Fruit fly (Drosophila melanogaster) whole organism, embryonic: ENCODE data around the gene ast.

ENCODE experiments used
- Abd-B ChIP-seq: fragments of 200-800 bp; sonication (Bioruptor generic); optimal IDR thresholded peaks from 2 replicates; lab custom pipeline; 2018; ENCODE audit warnings: missing biosample characterization, mild to moderate bottlenecking, missing genetic modification characterization, moderate library complexity
- Asciz ChIP-seq: fragments of 200-800 bp; sonication (Bioruptor generic); optimal IDR thresholded peaks from 2 replicates; lab custom pipeline; 2017; ENCODE audit warnings: missing biosample characterization, mild to moderate bottlenecking, missing genetic modification characterization, missing genetic modification reagents
- Blimp-1 ChIP-seq: fragments of 200-800 bp; sonication (Bioruptor generic); optimal IDR thresholded peaks from 3 replicates; lab custom pipeline; 2018; ENCODE audit warnings: missing biosample characterization, missing genetic modification characterization, mild to moderate bottlenecking, moderate library complexity, missing genetic modification reagents
- CG10274 ChIP-seq: fragments of 200-800 bp; sonication (Bioruptor generic); optimal IDR thresholded peaks from 3 replicates; lab custom pipeline; 2017; ENCODE audit warnings: missing biosample characterization, mild to moderate bottlenecking, missing genetic modification characterization
- CG10431 ChIP-seq: fragments of 200-800 bp; sonication (Bioruptor generic); optimal IDR thresholded peaks from 3 replicates; lab custom pipeline; 2018; ENCODE audit warnings: missing biosample characterization, mild to moderate bottlenecking, missing genetic modification characterization
- CG10462 ChIP-seq: fragments of 200-800 bp; sonication (Bioruptor generic); optimal IDR thresholded peaks from 2 replicates; lab custom pipeline; 2016; ENCODE audit warnings: missing biosample characterization, missing genetic modification characterization
- CG11247 ChIP-seq: fragments of 200-800 bp; sonication (Bioruptor generic); IDR thresholded peaks from 2 replicates; pipeline ENCODE4 v1.3.6; 2022; ENCODE audit warnings: missing biosample characterization, missing genetic modification characterization
- CG12071 ChIP-seq: fragments of 200-800 bp; sonication (Bioruptor generic); optimal IDR thresholded peaks from 3 replicates; lab custom pipeline; 2018; ENCODE audit warnings: missing biosample characterization, mild to moderate bottlenecking, missing genetic modification characterization
- CG12769 ChIP-seq: fragments of 200-800 bp; sonication (Bioruptor generic); optimal IDR thresholded peaks from 2 replicates; lab custom pipeline; 2019; ENCODE audit warnings: missing biosample characterization, mild to moderate bottlenecking, missing genetic modification characterization, moderate library complexity
- CG15479 ChIP-seq: fragments of 200-800 bp; sonication (Bioruptor generic); optimal IDR thresholded peaks from 3 replicates; lab custom pipeline; 2019; ENCODE audit warnings: missing biosample characterization, mild to moderate bottlenecking, missing genetic modification characterization, moderate library complexity
- CG17186 ChIP-seq: fragments of 200-800 bp; sonication (Bioruptor generic); optimal IDR thresholded peaks from 3 replicates; lab custom pipeline; 2017; ENCODE audit warnings: missing biosample characterization, missing genetic modification reagents, missing genetic modification characterization
- CG17328 ChIP-seq: fragments of 200-800 bp; sonication (Bioruptor generic); IDR thresholded peaks from 2 replicates; pipeline ENCODE4 v1.3.6; 2022; ENCODE audit warnings: missing biosample characterization, missing genetic modification characterization
- CG17612 ChIP-seq: fragments of 200-800 bp; sonication (Bioruptor generic); IDR thresholded peaks from 2 replicates; pipeline ENCODE4 v1.3.6; 2022; ENCODE audit warnings: missing biosample characterization, missing genetic modification characterization
- CG18262 ChIP-seq: fragments of 200-800 bp; optimal IDR thresholded peaks from 3 replicates; lab custom pipeline; 2019; ENCODE audit warnings: missing biosample characterization, mild to moderate bottlenecking, missing genetic modification characterization, moderate library complexity
- CG31441 ChIP-seq: fragments of 200-800 bp; sonication (Bioruptor generic); IDR thresholded peaks from 2 replicates; pipeline ENCODE4 v1.3.6; 2022; ENCODE audit warnings: missing biosample characterization, missing genetic modification characterization
- CG34376 ChIP-seq: fragments of 200-800 bp; sonication (Bioruptor generic); optimal IDR thresholded peaks from 2 replicates; lab custom pipeline; 2018; ENCODE audit warnings: missing biosample characterization, mild to moderate bottlenecking, missing genetic modification characterization
- CG34422 ChIP-seq: fragments of 200-800 bp; sonication (Bioruptor generic); IDR thresholded peaks from 3 replicates; pipeline ENCODE4 v1.3.6; 2022; ENCODE audit warnings: missing biosample characterization, missing genetic modification characterization
- CG8944 ChIP-seq: fragments of 200-800 bp; sonication (Bioruptor generic); optimal IDR thresholded peaks from 3 replicates; lab custom pipeline; 2016; ENCODE audit warnings: missing biosample characterization, missing genetic modification characterization
- Drgx ChIP-seq: fragments of 200-800 bp; sonication (Bioruptor generic); IDR thresholded peaks from 2 replicates; pipeline ENCODE4 v1.3.6; 2022; ENCODE audit warnings: missing biosample characterization, missing genetic modification characterization
- ERR ChIP-seq: fragments of 200-800 bp; sonication (Bioruptor generic); optimal IDR thresholded peaks from 2 replicates; lab custom pipeline; 2016; ENCODE audit warnings: missing biosample characterization, missing genetic modification characterization
- GATAe ChIP-seq: fragments of 200-800 bp; sonication (Bioruptor generic); conservative IDR thresholded peaks from 2 replicates; pipeline ENCODE4 v1.3.6; 2022; ENCODE audit warnings: missing biosample characterization, missing genetic modification characterization
- Hey ChIP-seq: fragments of 200-800 bp; sonication (Bioruptor generic); optimal IDR thresholded peaks from 3 replicates; lab custom pipeline; 2018; ENCODE audit warnings: missing biosample characterization, mild to moderate bottlenecking, missing genetic modification characterization
- Hmr ChIP-seq: fragments of 200-800 bp; sonication (Bioruptor generic); optimal IDR thresholded peaks from 3 replicates; lab custom pipeline; 2017; ENCODE audit warnings: mild to moderate bottlenecking, missing biosample characterization, missing genetic modification reagents, missing genetic modification characterization
- Med ChIP-seq: fragments of 200-800 bp; sonication (Bioruptor generic); peaks from one replicate; lab custom pipeline; 2016; ENCODE audit warnings: missing biosample characterization, missing genetic modification characterization, mild to moderate bottlenecking, inconsistent platforms, moderate library complexity
- NK7.1 ChIP-seq: fragments of 200-800 bp; sonication (Bioruptor generic); optimal IDR thresholded peaks from 3 replicates; lab custom pipeline; 2016; ENCODE audit warnings: missing biosample characterization, missing genetic modification characterization
- Ravus ChIP-seq: fragments of 200-800 bp; sonication (Bioruptor generic); IDR thresholded peaks from 2 replicates; pipeline ENCODE4 v1.3.6; 2022; ENCODE audit warnings: missing biosample characterization, missing genetic modification characterization
- Ssrp ChIP-seq: fragments of 200-800 bp; sonication (Bioruptor generic); optimal IDR thresholded peaks from 2 replicates; lab custom pipeline; 2018; ENCODE audit warnings: missing biosample characterization, mild to moderate bottlenecking, missing genetic modification characterization, moderate library complexity
- Xrp1 ChIP-seq: fragments of 200-800 bp; sonication (Bioruptor generic); IDR thresholded peaks from 2 replicates; pipeline ENCODE4 v1.3.6; 2022; ENCODE audit warnings: missing biosample characterization, missing genetic modification characterization
- bab2 ChIP-seq: fragments of 200-800 bp; sonication (Bioruptor generic); optimal IDR thresholded peaks from 2 replicates; lab custom pipeline; 2016; ENCODE audit warnings: missing biosample characterization, missing genetic modification characterization
- crol ChIP-seq: fragments of 200-800 bp; sonication (Bioruptor generic); IDR thresholded peaks from 2 replicates; pipeline ENCODE4 v1.3.6; 2022; ENCODE audit warnings: missing biosample characterization, missing genetic modification characterization
- cwo ChIP-seq: fragments of 200-800 bp; sonication (Bioruptor generic); optimal IDR thresholded peaks from 3 replicates; lab custom pipeline; 2017; ENCODE audit warnings: missing biosample characterization, missing genetic modification characterization, mild to moderate bottlenecking, moderate library complexity, missing genetic modification reagents
- dan ChIP-seq: fragments of 200-800 bp; sonication (Bioruptor generic); IDR thresholded peaks from 2 replicates; pipeline ENCODE4 v1.3.6; 2022; ENCODE audit warnings: missing biosample characterization, missing genetic modification characterization
- exex ChIP-seq: fragments of 200-800 bp; sonication (Bioruptor generic); optimal IDR thresholded peaks from 4 replicates; lab custom pipeline; 2018; ENCODE audit warnings: missing biosample characterization, mild to moderate bottlenecking, missing genetic modification characterization, moderate library complexity
- gcm ChIP-seq: fragments of 200-800 bp; sonication (Bioruptor generic); optimal IDR thresholded peaks from 2 replicates; lab custom pipeline; 2019; ENCODE audit warnings: missing biosample characterization, mild to moderate bottlenecking, missing genetic modification characterization, moderate library complexity
- grau ChIP-seq: fragments of 200-800 bp; optimal IDR thresholded peaks from 3 replicates; lab custom pipeline; 2019; ENCODE audit warnings: missing biosample characterization, mild to moderate bottlenecking, missing genetic modification characterization, moderate library complexity
- grn ChIP-seq: fragments of 200-800 bp; sonication (Bioruptor generic); optimal IDR thresholded peaks from 3 replicates; lab custom pipeline; 2017; ENCODE audit warnings: missing biosample characterization, missing genetic modification characterization
- jigr1 ChIP-seq: fragments of 200-800 bp; sonication (Bioruptor generic); IDR thresholded peaks from 3 replicates; pipeline ENCODE4 v1.3.6; 2022; ENCODE audit warnings: missing biosample characterization, missing genetic modification characterization
- mirr ChIP-seq: fragments of 200-800 bp; sonication (Bioruptor generic); optimal IDR thresholded peaks from 3 replicates; lab custom pipeline; 2018; ENCODE audit warnings: missing biosample characterization, mild to moderate bottlenecking, missing genetic modification characterization
- rib ChIP-seq: fragments of 200-800 bp; sonication (Bioruptor generic); IDR thresholded peaks from 2 replicates; pipeline ENCODE4 v1.3.6; 2022; ENCODE audit warnings: missing biosample characterization, missing genetic modification characterization
- sd ChIP-seq: fragments of 200-800 bp; sonication (Bioruptor generic); optimal IDR thresholded peaks from 3 replicates; lab custom pipeline; 2018; ENCODE audit warnings: missing biosample characterization, mild to moderate bottlenecking, missing genetic modification characterization, moderate library complexity
- sna ChIP-seq: fragments of 200-800 bp; sonication (Bioruptor generic); IDR thresholded peaks from 2 replicates; pipeline ENCODE4 v1.3.6; 2022; ENCODE audit warnings: missing biosample characterization, missing genetic modification characterization; ENCODE audit not compliant: partially characterized antibody
- sug ChIP-seq: fragments of 200-800 bp; optimal IDR thresholded peaks from 2 replicates; lab custom pipeline; 2019; ENCODE audit warnings: missing biosample characterization, mild to moderate bottlenecking, missing genetic modification characterization, moderate library complexity

The ast gene

DNA sequence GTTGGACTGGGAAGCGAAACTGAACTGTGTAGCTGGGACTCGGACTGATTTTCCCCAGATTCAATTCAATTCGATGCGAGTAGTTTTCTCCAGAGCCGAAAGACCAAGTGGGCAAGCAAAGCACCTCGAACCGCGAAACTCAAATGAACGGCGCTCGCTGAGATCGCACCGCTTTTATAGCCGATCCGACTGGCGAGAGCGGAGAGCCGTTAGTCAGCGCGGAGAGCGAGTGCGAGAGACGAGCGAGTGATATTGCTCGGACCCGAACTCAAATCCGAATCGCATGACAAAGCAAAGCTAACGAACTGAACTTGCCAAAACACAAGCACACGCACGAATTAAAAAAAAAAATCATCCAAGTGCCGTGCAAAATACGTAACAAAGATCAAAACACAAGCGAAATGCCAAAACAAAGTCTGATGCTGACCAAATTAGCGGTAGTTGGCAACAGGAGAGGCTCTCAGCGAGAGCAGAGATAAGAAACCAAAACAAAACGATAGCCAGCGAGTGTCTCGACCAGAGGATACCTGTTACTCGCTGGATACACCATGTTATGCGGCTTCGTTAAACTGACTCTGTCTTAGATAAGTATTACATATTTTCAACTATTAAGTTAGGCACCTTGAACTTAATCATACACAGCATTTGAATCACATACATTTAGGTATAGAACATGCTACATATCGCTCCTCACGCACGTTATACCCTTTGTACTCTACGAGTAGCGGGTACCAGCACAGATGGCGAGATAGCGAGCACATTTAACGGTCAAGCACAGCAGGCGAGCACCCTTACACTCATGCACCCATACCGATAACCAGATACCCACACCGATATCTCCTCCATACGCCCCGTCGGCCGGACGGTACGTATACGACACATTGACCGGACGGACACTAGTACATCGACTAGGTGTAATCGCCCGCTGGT is 41.4 kb downstream of the ast start (continued):
- TF ChIP-seq jigr1 (GFP tag; lab: Robert Waterston, UW), result peak; percentile 46; the same call in 1 of the 3 replicates
- peak; percentile 57 for TF ChIP-seq CG8944 (GFP tag; lab: Kevin White, UChicago)
- no peak for TF ChIP-seq CG10431 (GFP tag; lab: Kevin White, UChicago)
- peak; percentile 44 for TF ChIP-seq Ssrp (tag; lab: Kevin White, UChicago)
- TF ChIP-seq CG17186 (GFP tag; lab: Kevin White, UChicago), result no peak

DNA sequence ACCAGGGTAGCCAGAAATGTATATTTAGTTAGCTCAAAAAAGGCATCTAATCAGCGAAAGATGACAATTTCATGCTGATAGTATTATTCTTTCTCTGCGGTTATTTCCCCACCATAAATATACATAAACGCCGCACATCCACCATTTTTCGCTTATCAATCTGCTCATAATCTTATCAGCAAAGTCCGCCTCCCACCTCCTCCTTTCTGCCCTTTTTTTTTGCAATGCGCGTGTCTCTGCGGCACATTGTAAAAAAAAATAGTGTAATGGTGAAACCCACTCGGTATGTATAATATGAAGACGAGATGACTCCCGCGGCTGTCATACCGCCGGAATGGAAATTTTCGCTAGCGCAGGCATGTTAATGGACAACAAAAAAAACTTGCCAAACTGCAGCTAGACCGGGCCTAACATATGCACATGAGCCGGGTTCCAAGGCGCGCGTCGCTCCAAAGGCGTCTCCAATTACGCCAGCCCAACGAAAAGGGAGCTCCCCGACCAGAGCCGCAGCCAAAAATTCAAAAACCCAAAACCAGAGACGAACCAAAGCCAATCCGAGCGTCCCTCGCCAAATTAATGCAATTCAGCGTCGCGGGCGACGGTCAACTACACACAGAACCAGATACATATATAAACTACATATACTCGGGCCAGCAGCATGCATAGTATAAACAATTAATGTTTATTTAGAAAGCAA is 42.6 kb downstream of the ast start:
- TF ChIP-seq grn (GFP tag; lab: Kevin White, UChicago), result peak; percentile 42
- TF ChIP-seq GATAe (GFP tag; lab: Robert Waterston, UW), result peak; percentile 95
- TF ChIP-seq CG15479 (GFP tag; lab: Kevin White, UChicago), result peak; percentile 15
- TF ChIP-seq Drgx (GFP tag; lab: Robert Waterston, UW), result 0 out of 2 replicates have a peak, but pooled peaks have one; percentile 21
- peak; percentile 23 for TF ChIP-seq CG34376 (GFP tag; lab: Kevin White, UChicago)
- no peak for TF ChIP-seq CG12769 (tag; lab: Kevin White, UChicago)
- 0 out of 2 replicates have a peak, but pooled peaks have one; percentile 9 for TF ChIP-seq rib (GFP tag; lab: Robert Waterston, UW)
- peak; percentile 11 for TF ChIP-seq sug (tag; lab: Kevin White, UChicago)
- peak; percentile 9 for TF ChIP-seq sd (tag; lab: Kevin White, UChicago)
- TF ChIP-seq grau (tag; lab: Kevin White, UChicago), result no peak
- TF ChIP-seq cwo (GFP tag; lab: Kevin White, UChicago), result peak; percentile 32
- no peak for TF ChIP-seq Asciz (GFP tag; lab: Kevin White, UChicago)
- peak; percentile 51 for TF ChIP-seq exex (tag; lab: Kevin White, UChicago)
- no peak for TF ChIP-seq ERR (GFP tag; lab: Kevin White, UChicago)
- TF ChIP-seq crol (GFP tag; lab: Robert Waterston, UW), result peak; percentile 23; the same call in 1 of the 2 replicates
- peak; percentile 59 for TF ChIP-seq Med
- TF ChIP-seq Hey (tag; lab: Kevin White, UChicago), result peak; percentile 60
- peak; percentile 11 for TF ChIP-seq mirr (GFP tag; lab: Kevin White, UChicago)

DNA sequence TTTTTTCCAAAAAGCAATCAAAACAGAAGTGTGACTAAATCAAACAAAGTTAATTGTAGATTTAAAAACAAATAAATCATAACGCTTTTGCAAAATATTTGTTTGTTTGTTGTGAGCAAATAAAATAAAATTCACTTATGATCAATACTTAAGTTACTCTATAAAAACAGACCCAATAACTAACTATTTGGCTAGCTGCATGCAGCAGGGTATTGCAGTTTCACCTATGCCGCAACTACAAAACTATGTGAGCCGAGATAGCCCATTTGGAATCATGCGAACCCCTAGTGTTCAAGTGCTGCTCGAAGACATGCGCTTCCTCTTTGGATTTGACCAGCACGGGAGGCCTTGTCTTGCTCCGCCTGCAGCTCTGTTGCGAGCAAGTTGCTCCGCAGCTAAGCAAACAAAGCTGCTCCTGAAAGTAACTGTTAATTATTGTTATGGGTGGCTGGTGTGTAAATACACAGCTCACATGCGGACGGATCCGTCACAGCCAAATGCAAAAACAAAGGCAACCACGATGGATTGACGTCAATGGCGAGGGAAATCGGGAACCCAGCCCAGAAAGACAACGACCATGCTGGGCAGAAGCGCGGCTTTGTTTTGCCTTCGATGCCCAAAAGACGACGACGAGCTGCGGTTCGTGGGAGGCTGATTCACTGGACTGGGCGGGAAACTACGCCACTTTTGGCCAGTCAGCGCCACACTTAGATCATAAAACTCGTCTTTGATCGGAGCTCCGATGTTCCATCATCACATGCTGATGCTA is 44.4 kb downstream of the ast start:
- TF ChIP-seq CG10462 (no peak), bab2 (GFP tag; lab: Kevin White, UChicago) (no peak), CG18262 (peak; percentile 9), CG17612 (GFP tag; lab: Robert Waterston, UW) (0 out of 2 replicates have a peak, but pooled peaks have one; percentile 4), CG10274 (GFP tag; lab: Kevin White, UChicago) (peak; percentile 81), dan (GFP tag; lab: Robert Waterston, UW) (no peak), NK7.1 (GFP tag; lab: Kevin White, UChicago) (no peak), Hmr (GFP tag; lab: Kevin White, UChicago) (no peak), Blimp-1 (GFP tag; lab: Kevin White, UChicago) (peak; percentile 16), gcm (GFP tag; lab: Kevin White, UChicago) (no peak), CG17328 (no peak), CG31441 (no peak), sna (GFP tag; lab: Robert Waterston, UW) (no peak), Ravus (GFP tag; lab: Robert Waterston, UW) (no peak), CG12071 (peak; percentile 7), CG11247 (GFP tag; lab: Robert Waterston, UW) (no peak), Xrp1 (GFP tag; lab: Robert Waterston, UW) (peak; percentile 38; the same call in 1 of the 2 replicates), Abd-B (GFP tag; lab: Kevin White, UChicago) (no peak), CG34422 (no peak)
